Fruit fly (Drosophila melanogaster) whole organism, embryonic: ENCODE results near the gene CG33282.
A peak's percentile ranks its signal among the peaks of the same experiment; 100 is the strongest.

Experiments
- Asciz ChIP-seq: fragments of 200-800 bp; sonication (Bioruptor generic); optimal IDR thresholded peaks from 2 replicates; lab custom pipeline; 2017; ENCODE audit warnings: missing biosample characterization, mild to moderate bottlenecking, missing genetic modification characterization, missing genetic modification reagents
- C15 ChIP-seq: fragments of 200-800 bp; sonication (Bioruptor generic); IDR thresholded peaks from 3 replicates; pipeline ENCODE4 v1.3.6; 2022; ENCODE audit warnings: missing biosample characterization, missing genetic modification characterization
- CG11085 ChIP-seq: fragments of 200-800 bp; sonication (Bioruptor generic); IDR thresholded peaks from 2 replicates; pipeline ENCODE4 v1.3.6; 2022; ENCODE audit warnings: missing biosample characterization, missing genetic modification characterization
- CG11560 ChIP-seq: fragments of 200-800 bp; sonication (Bioruptor generic); IDR thresholded peaks from 3 replicates; pipeline ENCODE4 v1.3.6; 2022; ENCODE audit warnings: missing biosample characterization, missing genetic modification characterization
- CG11696 ChIP-seq: fragments of 200-800 bp; sonication (Bioruptor generic); IDR thresholded peaks from 2 replicates; pipeline ENCODE4 v1.3.6; 2022; ENCODE audit warnings: missing biosample characterization, missing genetic modification characterization
- CG15073 ChIP-seq: fragments of 200-800 bp; sonication (Bioruptor generic); optimal IDR thresholded peaks from 2 replicates; lab custom pipeline; 2016; ENCODE audit warnings: missing biosample characterization, missing genetic modification characterization
- CG1602 ChIP-seq: fragments of 200-800 bp; sonication (Bioruptor generic); optimal IDR thresholded peaks from 3 replicates; lab custom pipeline; 2016; ENCODE audit warnings: missing biosample characterization, missing genetic modification characterization
- CG16813 ChIP-seq: fragments of 200-800 bp; sonication (Bioruptor generic); IDR thresholded peaks from 3 replicates; pipeline ENCODE4 v1.3.6; 2022; ENCODE audit warnings: missing biosample characterization, missing genetic modification characterization; ENCODE audit not compliant: partially characterized antibody
- CG17359 ChIP-seq: fragments of 200-800 bp; sonication (Bioruptor generic); optimal IDR thresholded peaks from 3 replicates; lab custom pipeline; 2018; ENCODE audit warnings: missing biosample characterization, mild to moderate bottlenecking, missing genetic modification characterization, moderate library complexity
- CG17361 ChIP-seq: fragments of 200-800 bp; sonication (Bioruptor generic); IDR thresholded peaks from 3 replicates; pipeline ENCODE4 v1.3.6; 2022; ENCODE audit warnings: missing biosample characterization, missing genetic modification characterization
- CG2678 ChIP-seq: fragments of 200-800 bp; sonication (Bioruptor generic); optimal IDR thresholded peaks from 3 replicates; lab custom pipeline; 2019; ENCODE audit warnings: missing biosample characterization, mild to moderate bottlenecking, missing genetic modification characterization, moderate library complexity
- CG32772 ChIP-seq: fragments of 200-800 bp; sonication (Bioruptor generic); IDR thresholded peaks from 2 replicates; pipeline ENCODE4 v1.3.6; 2022; ENCODE audit warnings: missing biosample characterization, missing genetic modification characterization
- CG3838 ChIP-seq: fragments of 200-800 bp; sonication (Bioruptor generic); optimal IDR thresholded peaks from 3 replicates; lab custom pipeline; 2016; ENCODE audit warnings: missing biosample characterization, missing genetic modification characterization
- CG3995 ChIP-seq: fragments of 200-800 bp; sonication (Bioruptor generic); optimal IDR thresholded peaks from 3 replicates; lab custom pipeline; 2016; ENCODE audit warnings: missing biosample characterization, missing genetic modification characterization
- CG7357 ChIP-seq: fragments of 200-800 bp; sonication (Bioruptor generic); IDR thresholded peaks from 3 replicates; pipeline ENCODE4 v1.3.6; 2022; ENCODE audit warnings: missing biosample characterization, missing genetic modification characterization
- CG9609 ChIP-seq: fragments of 200-800 bp; sonication (Bioruptor generic); optimal IDR thresholded peaks from 3 replicates; lab custom pipeline; 2016; ENCODE audit warnings: missing biosample characterization, missing genetic modification characterization
- Chrac-16 ChIP-seq: fragments of 200-800 bp; sonication (Bioruptor generic); optimal IDR thresholded peaks from 3 replicates; lab custom pipeline; 2016; ENCODE audit warnings: missing biosample characterization, missing genetic modification characterization
- CrebB ChIP-seq: fragments of 200-800 bp; sonication (Bioruptor generic); optimal IDR thresholded peaks from 3 replicates; lab custom pipeline; 2018; ENCODE audit warnings: missing biosample characterization, mild to moderate bottlenecking, missing genetic modification characterization
- Dek ChIP-seq: fragments of 200-800 bp; sonication (Bioruptor generic); optimal IDR thresholded peaks from 3 replicates; lab custom pipeline; 2019; ENCODE audit warnings: missing biosample characterization, mild to moderate bottlenecking, missing genetic modification characterization, moderate library complexity
- Drgx ChIP-seq: fragments of 200-800 bp; sonication (Bioruptor generic); IDR thresholded peaks from 2 replicates; pipeline ENCODE4 v1.3.6; 2022; ENCODE audit warnings: missing biosample characterization, missing genetic modification characterization
- ERR ChIP-seq: fragments of 200-800 bp; sonication (Bioruptor generic); optimal IDR thresholded peaks from 2 replicates; lab custom pipeline; 2016; ENCODE audit warnings: missing biosample characterization, missing genetic modification characterization
- Hmr ChIP-seq: fragments of 200-800 bp; sonication (Bioruptor generic); optimal IDR thresholded peaks from 3 replicates; lab custom pipeline; 2017; ENCODE audit warnings: mild to moderate bottlenecking, missing biosample characterization, missing genetic modification reagents, missing genetic modification characterization
- Hmx ChIP-seq: fragments of 200-800 bp; sonication (Bioruptor generic); optimal IDR thresholded peaks from 2 replicates; lab custom pipeline; 2016; ENCODE audit warnings: missing biosample characterization, missing genetic modification characterization
- Hr51 ChIP-seq, 2 experiments: fragments of 200-800 bp; sonication (Bioruptor generic); optimal IDR thresholded peaks; 2 replicates in 1 of 2; 3 replicates in 1 of 2; lab custom pipeline; 2016 to 2018; ENCODE audit warnings: missing biosample characterization in 2 of 2, missing genetic modification characterization in 2 of 2, mild to moderate bottlenecking in 1 of 2, moderate library complexity in 1 of 2
- Jarid2 ChIP-seq: fragments of 200-800 bp; sonication (Bioruptor generic); optimal IDR thresholded peaks from 3 replicates; lab custom pipeline; 2017; ENCODE audit warnings: mild to moderate bottlenecking, missing biosample characterization, missing genetic modification reagents, missing genetic modification characterization
- Meics ChIP-seq: fragments of 200-800 bp; sonication (Bioruptor generic); optimal IDR thresholded peaks from 2 replicates; lab custom pipeline; 2017; ENCODE audit warnings: missing biosample characterization, mild to moderate bottlenecking, missing genetic modification characterization
- Mrtf ChIP-seq: fragments of 200-800 bp; sonication (Bioruptor generic); IDR thresholded peaks from 3 replicates; pipeline ENCODE4 v1.3.6; 2022; ENCODE audit warnings: missing biosample characterization, missing genetic modification characterization
- NC2α ChIP-seq: fragments of 200-800 bp; sonication (Bioruptor generic); optimal IDR thresholded peaks from 2 replicates; lab custom pipeline; 2016; ENCODE audit warnings: missing biosample characterization, missing genetic modification characterization
- Pdp1 ChIP-seq, 2 experiments: fragments of 200-800 bp; sonication (Bioruptor generic); optimal IDR thresholded peaks; 3 replicates each; lab custom pipeline; 2016; ENCODE audit warnings: missing biosample characterization in 2 of 2, missing genetic modification characterization in 2 of 2, mild to moderate bottlenecking in 1 of 2, moderate library complexity in 1 of 2
- Side ChIP-seq: fragments of 200-800 bp; sonication (Bioruptor generic); optimal IDR thresholded peaks from 2 replicates; lab custom pipeline; 2016; ENCODE audit warnings: missing biosample characterization, missing genetic modification characterization
- Stat92E ChIP-seq, 3 experiments: fragments of >200 bp in 2 of 3; fragments of 200-800 bp in 1 of 3; sonication (Bioruptor generic) in 1 of 3; optimal IDR thresholded peaks; 2 replicates each; lab custom pipeline; 2017 to 2019; ENCODE audit warnings: missing biosample characterization in 3 of 3, missing genetic modification characterization in 3 of 3, mild to moderate bottlenecking in 1 of 3, moderate library complexity in 1 of 3
- Vsx1 ChIP-seq: fragments of 200-800 bp; sonication (Bioruptor generic); optimal IDR thresholded peaks from 2 replicates; lab custom pipeline; 2017; ENCODE audit warnings: missing biosample characterization, mild to moderate bottlenecking, missing genetic modification characterization, missing genetic modification reagents
- aop ChIP-seq: fragments of 200-800 bp; sonication (Bioruptor generic); IDR thresholded peaks from 2 replicates; pipeline ENCODE4 v1.3.6; 2022; ENCODE audit warnings: missing biosample characterization, missing genetic modification characterization
- az2 ChIP-seq: fragments of 200-800 bp; sonication (Bioruptor generic); optimal IDR thresholded peaks from 3 replicates; lab custom pipeline; 2016; ENCODE audit warnings: missing biosample characterization, missing genetic modification characterization
- bcd ChIP-seq: fragments of 200-800 bp; sonication (Bioruptor generic); optimal IDR thresholded peaks from 2 replicates; lab custom pipeline; 2017; ENCODE audit warnings: missing biosample characterization, mild to moderate bottlenecking, missing genetic modification characterization
- btn ChIP-seq: fragments of 200-800 bp; sonication (Bioruptor generic); optimal IDR thresholded peaks from 2 replicates; lab custom pipeline; 2016; ENCODE audit warnings: missing biosample characterization, missing genetic modification characterization
- danr ChIP-seq: fragments of 200-800 bp; sonication (Bioruptor generic); IDR thresholded peaks from 2 replicates; pipeline ENCODE4 v1.3.6; 2022; ENCODE audit warnings: missing biosample characterization, missing genetic modification characterization
- ems ChIP-seq: fragments of 200-800 bp; sonication (Bioruptor generic); optimal IDR thresholded peaks from 3 replicates; lab custom pipeline; 2016; ENCODE audit warnings: missing biosample characterization, missing genetic modification characterization
- esg ChIP-seq: fragments of 200-800 bp; sonication (Bioruptor generic); conservative IDR thresholded peaks from 2 replicates; pipeline ENCODE4 v1.3.6; 2022; ENCODE audit warnings: missing biosample characterization, missing genetic modification characterization
- gsb ChIP-seq: fragments of 200-800 bp; sonication (Bioruptor generic); IDR thresholded peaks from 2 replicates; pipeline ENCODE4 v1.3.6; 2022; ENCODE audit warnings: missing biosample characterization, missing genetic modification characterization
- inv ChIP-seq: fragments of 200-800 bp; sonication (Bioruptor generic); IDR thresholded peaks from 2 replicates; pipeline ENCODE4 v1.3.6; 2022; ENCODE audit warnings: missing biosample characterization, missing genetic modification characterization; ENCODE audit not compliant: partially characterized antibody
- ken ChIP-seq: fragments of 200-800 bp; sonication (Bioruptor generic); IDR thresholded peaks from 3 replicates; pipeline ENCODE4 v1.3.6; 2022; ENCODE audit warnings: missing biosample characterization, missing genetic modification characterization
- sc ChIP-seq, 3 experiments: fragments of >200 bp in 2 of 3; fragments of 200-800 bp in 1 of 3; sonication (Bioruptor generic) in 1 of 3; optimal IDR thresholded peaks; 2 replicates in 2 of 3; 3 replicates in 1 of 3; lab custom pipeline; 2017; ENCODE audit warnings: mild to moderate bottlenecking in 1 of 3, missing biosample characterization in 1 of 3, missing genetic modification characterization in 1 of 3, missing genetic modification reagents in 1 of 3
- seq ChIP-seq: fragments of 200-800 bp; sonication (Bioruptor generic); IDR thresholded peaks from 2 replicates; pipeline ENCODE4 v1.3.6; 2022; ENCODE audit warnings: missing biosample characterization, missing genetic modification characterization
- sob ChIP-seq: fragments of 200-800 bp; sonication (Bioruptor generic); IDR thresholded peaks from 2 replicates; pipeline ENCODE4 v1.3.6; 2022; ENCODE audit warnings: missing biosample characterization, missing genetic modification characterization
- sug ChIP-seq: fragments of 200-800 bp; optimal IDR thresholded peaks from 2 replicates; lab custom pipeline; 2019; ENCODE audit warnings: missing biosample characterization, mild to moderate bottlenecking, missing genetic modification characterization, moderate library complexity
- unpg ChIP-seq: fragments of 200-800 bp; sonication (Bioruptor generic); optimal IDR thresholded peaks from 3 replicates; lab custom pipeline; 2018; ENCODE audit warnings: missing biosample characterization, mild to moderate bottlenecking, missing genetic modification characterization, moderate library complexity
- zen2 ChIP-seq: fragments of 200-800 bp; sonication (Bioruptor generic); IDR thresholded peaks from 3 replicates; pipeline ENCODE4 v1.3.6; 2022; ENCODE audit warnings: missing biosample characterization, missing genetic modification characterization; ENCODE audit not compliant: partially characterized antibody
- zfh1 ChIP-seq: fragments of 200-800 bp; sonication (Bioruptor generic); IDR thresholded peaks from 3 replicates; pipeline ENCODE4 v1.3.6; 2022; ENCODE audit warnings: missing biosample characterization, missing genetic modification characterization

The CG33282 gene

DNA sequence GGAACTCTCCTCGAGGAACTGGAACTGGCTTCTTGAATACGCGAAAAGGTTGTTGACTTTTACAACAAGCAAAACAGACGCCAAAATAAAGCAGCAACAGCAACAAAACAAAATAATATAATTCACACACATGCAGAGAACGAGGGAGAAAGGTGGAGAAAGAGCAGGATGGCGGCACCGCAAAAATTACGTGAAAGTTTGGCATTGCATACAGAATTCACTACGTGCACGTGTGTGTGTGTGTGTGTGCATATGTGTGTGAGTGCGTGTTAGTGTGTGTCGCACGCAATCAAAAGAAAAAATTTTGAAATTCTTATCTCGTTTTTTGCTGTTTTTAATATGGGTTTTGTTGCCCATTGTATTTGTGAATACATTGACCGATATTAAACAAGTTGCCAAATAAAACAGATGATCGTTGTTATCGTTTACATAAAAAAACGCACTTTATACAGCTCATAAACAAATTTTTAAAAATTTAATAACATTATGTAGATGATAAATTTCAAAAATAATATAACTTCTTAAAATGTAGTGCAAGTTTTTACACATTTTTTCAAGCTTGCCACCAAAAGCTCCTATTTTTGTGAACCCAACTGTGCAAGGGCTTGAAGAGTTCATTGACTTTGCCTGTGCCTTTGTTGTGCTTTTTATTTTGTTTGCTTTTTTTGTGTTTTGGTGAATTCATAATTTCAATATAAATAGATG, 13.7 kb downstream of the CG33282 start (continued):
- TF ChIP-seq ERR (GFP tag; lab: Kevin White, UChicago): no peak
- TF ChIP-seq CG3838: no peak
- TF ChIP-seq CG16813 (GFP tag; lab: Robert Waterston, UW): no peak
- TF ChIP-seq zen2: no peak
- no peak for TF ChIP-seq esg (GFP tag; lab: Robert Waterston, UW)
- no peak for TF ChIP-seq Stat92E (GFP tag; optimal IDR thresholded peaks at IDR 0.05; lab: Kevin White, UChicago)
- no peak for TF ChIP-seq sc (optimal IDR thresholded peaks at IDR 0.05; lab: Kevin White, UChicago)
- TF ChIP-seq sc (GFP tag; optimal IDR thresholded peaks at IDR 0.05; lab: Kevin White, UChicago): no peak
- TF ChIP-seq CG7357 (GFP tag; lab: Robert Waterston, UW): no peak
- TF ChIP-seq ems (GFP tag; lab: Kevin White, UChicago): no peak
- no peak for TF ChIP-seq Meics (GFP tag; lab: Kevin White, UChicago)
- TF ChIP-seq Chrac-16 (GFP tag; lab: Kevin White, UChicago): peak; percentile 11
- no peak for TF ChIP-seq CG3995 (GFP tag; lab: Kevin White, UChicago)
- TF ChIP-seq unpg (GFP tag; lab: Kevin White, UChicago): peak; percentile 44
- TF ChIP-seq Dek: no peak
- no peak for TF ChIP-seq CG9609
- TF ChIP-seq Mrtf (GFP tag; lab: Robert Waterston, UW): no peak
- no peak for TF ChIP-seq NC2α (GFP tag; lab: Kevin White, UChicago)
- no peak for TF ChIP-seq CG32772 (GFP tag; lab: Robert Waterston, UW)
- TF ChIP-seq Hmr (GFP tag; lab: Kevin White, UChicago): no peak
- TF ChIP-seq seq: 0 out of 2 replicates have a peak, but pooled peaks have one; percentile 20
- no peak for TF ChIP-seq aop (GFP tag; lab: Robert Waterston, UW)
- TF ChIP-seq CG11085 (GFP tag; lab: Robert Waterston, UW): no peak
- TF ChIP-seq gsb (GFP tag; lab: Robert Waterston, UW): no peak
- TF ChIP-seq az2: peak; percentile 32
- peak in 1 of 2 experiments; percentile 26 for TF ChIP-seq Hr51 (GFP tag; optimal IDR thresholded peaks at IDR 0.05; lab: Kevin White, UChicago)
- TF ChIP-seq C15 (GFP tag; lab: Robert Waterston, UW): no peak
- TF ChIP-seq CrebB: no peak
- TF ChIP-seq danr (GFP tag; lab: Robert Waterston, UW): no peak
- peak; percentile 41 for TF ChIP-seq CG2678
- TF ChIP-seq sug (tag; lab: Kevin White, UChicago): no peak
- 0 out of 3 replicates have a peak, but pooled peaks have one; percentile 9 for TF ChIP-seq zfh1 (GFP tag; lab: Robert Waterston, UW)
- no peak for TF ChIP-seq Pdp1 (GFP tag; optimal IDR thresholded peaks at IDR 0.05; lab: Kevin White, UChicago)
- no peak for TF ChIP-seq Asciz (GFP tag; lab: Kevin White, UChicago)
- no peak for TF ChIP-seq Hmx (GFP tag; lab: Kevin White, UChicago)
- TF ChIP-seq CG1602: no peak
- no peak for TF ChIP-seq CG15073 (GFP tag; lab: Kevin White, UChicago)
- no peak for TF ChIP-seq Side
- TF ChIP-seq sob (GFP tag; lab: Robert Waterston, UW): no peak
- peak; percentile 33; the same call in 1 of the 3 replicates for TF ChIP-seq CG17361 (GFP tag; lab: Robert Waterston, UW)
- TF ChIP-seq CG17359 (tag; lab: Kevin White, UChicago): peak; percentile 25
- no peak for TF ChIP-seq btn (GFP tag; lab: Kevin White, UChicago)
- no peak for TF ChIP-seq Vsx1 (GFP tag; lab: Kevin White, UChicago)
- no peak for TF ChIP-seq inv (GFP tag; lab: Robert Waterston, UW)
- TF ChIP-seq CG11696 (GFP tag; lab: Robert Waterston, UW): peak; percentile 59
- no peak for TF ChIP-seq Jarid2 (GFP tag; lab: Kevin White, UChicago)
- TF ChIP-seq bcd: no peak
- 0 out of 2 replicates have a peak, but pooled peaks have one; percentile 11 for TF ChIP-seq Drgx
- no peak for TF ChIP-seq ken
- TF ChIP-seq CG11560: no peak
